Worm (Caenorhabditis elegans) whole organism, L4 larva: ENCODE data around the gene nhr-10.

ENCODE experiments used
- F10B5.3 ChIP-seq: sonication (generic microtip); optimal IDR thresholded peaks from 2 replicates; lab custom pipeline; 2016; ENCODE audit warnings: mild to moderate bottlenecking, missing genetic modification characterization, missing compliant biosample characterization
- F26F4.8 ChIP-seq: fragments of 200-800 bp; sonication (Bioruptor generic); conservative IDR thresholded peaks from 2 replicates; pipeline ENCODE4 v1.3.6; 2022; ENCODE audit warnings: missing genetic modification characterization, missing compliant biosample characterization
- F49E8.2 ChIP-seq: sonication (generic microtip); optimal IDR thresholded peaks from 2 replicates; lab custom pipeline; 2016; ENCODE audit warnings: missing compliant biosample characterization, mild to moderate bottlenecking, missing genetic modification characterization, borderline replicate concordance
- R02D3.7 ChIP-seq: fragments of 150-350 bp; sonication (generic microtip); optimal IDR thresholded peaks from 3 replicates; lab custom pipeline; 2014; ENCODE audit warnings: missing biosample characterization, missing genetic modification characterization
- T26A8.4 ChIP-seq: fragments of 200-800 bp; sonication (Bioruptor generic); IDR thresholded peaks from 2 replicates; pipeline ENCODE4 v1.3.6; 2022; ENCODE audit warnings: missing genetic modification characterization, missing compliant biosample characterization
- Y5F2A.4 ChIP-seq: fragments of 200-800 bp; sonication (Bioruptor generic); optimal IDR thresholded peaks from 2 replicates; lab custom pipeline; 2018; ENCODE audit warnings: mild to moderate bottlenecking, missing genetic modification characterization, missing compliant biosample characterization
- Y75B8A.6 ChIP-seq: fragments of 200-800 bp; sonication (Bioruptor generic); IDR thresholded peaks from 2 replicates; pipeline ENCODE4 v1.3.6; 2022; ENCODE audit warnings: missing genetic modification reagents, missing genetic modification characterization, missing compliant biosample characterization
- ZK337.2 ChIP-seq: fragments of 200-800 bp; sonication (Bioruptor generic); IDR thresholded peaks from 2 replicates; pipeline ENCODE4 v1.3.6; 2022; ENCODE audit warnings: missing genetic modification reagents, missing genetic modification characterization, missing compliant biosample characterization
- ZK546.5 ChIP-seq, 2 experiments: sonication (generic microtip); optimal IDR thresholded peaks; 2 replicates each; lab custom pipeline; 2017; ENCODE audit warnings: missing biosample characterization in 2 of 2, missing genetic modification characterization in 2 of 2
- ceh-28 ChIP-seq: fragments of 150-350 bp; optimal IDR thresholded peaks from 2 replicates; lab custom pipeline; 2014; ENCODE audit warnings: missing biosample characterization, missing genetic modification reagents, missing genetic modification characterization
- ceh-82 ChIP-seq: sonication (generic microtip); optimal IDR thresholded peaks from 2 replicates; lab custom pipeline; 2017; ENCODE audit warnings: missing biosample characterization, missing genetic modification characterization
- ces-1 ChIP-seq: fragments of 150-350 bp; sonication (generic microtip); optimal IDR thresholded peaks from 4 replicates; lab custom pipeline; 2014; ENCODE audit warnings: missing biosample characterization, missing genetic modification reagents, missing genetic modification characterization
- cey-2 ChIP-seq: sonication (generic microtip); optimal IDR thresholded peaks from 3 replicates; lab custom pipeline; 2017; ENCODE audit warnings: missing genetic modification characterization, mild to moderate bottlenecking, missing compliant biosample characterization, antibody characterized with exemption, borderline replicate concordance; ENCODE audit not compliant: insufficient read depth
- daf-12 ChIP-seq: fragments of 150-350 bp; optimal IDR thresholded peaks from 2 replicates; lab custom pipeline; 2014; ENCODE audit warnings: missing biosample characterization, missing genetic modification reagents, missing genetic modification characterization
- daf-16 ChIP-seq, 3 experiments: sonication (generic microtip); optimal IDR thresholded peaks; 2 replicates each; lab custom pipeline; 2016 to 2017; ENCODE audit warnings: missing genetic modification characterization in 3 of 3, missing genetic modification reagents in 3 of 3, mild to moderate bottlenecking in 2 of 3, missing compliant biosample characterization in 2 of 3, missing biosample characterization in 1 of 3, moderate library complexity in 1 of 3
- dmd-8 ChIP-seq: fragments of 200-800 bp; sonication (Bioruptor generic); IDR thresholded peaks from 2 replicates; pipeline ENCODE4 v1.3.6; 2022; ENCODE audit warnings: missing genetic modification characterization, missing compliant biosample characterization
- duxl-1 ChIP-seq: sonication (generic microtip); optimal IDR thresholded peaks from 2 replicates; lab custom pipeline; 2016; ENCODE audit warnings: mild to moderate bottlenecking, missing genetic modification characterization, moderate library complexity, missing compliant biosample characterization; ENCODE audit not compliant: poor library complexity
- dve-1 ChIP-seq: sonication (generic microtip); optimal IDR thresholded peaks from 2 replicates; lab custom pipeline; 2017; ENCODE audit warnings: antibody characterized with exemption, mild to moderate bottlenecking, missing genetic modification characterization, missing compliant biosample characterization; ENCODE audit not compliant: insufficient read depth
- egl-27 ChIP-seq: sonication (generic microtip); optimal IDR thresholded peaks from 3 replicates; lab custom pipeline; 2017; ENCODE audit warnings: missing biosample characterization, missing genetic modification reagents, missing genetic modification characterization
- hlh-30 ChIP-seq: sonication (generic microtip); optimal IDR thresholded peaks from 2 replicates; lab custom pipeline; 2017; ENCODE audit warnings: antibody characterized with exemption, mild to moderate bottlenecking, missing genetic modification characterization, missing compliant biosample characterization; ENCODE audit not compliant: insufficient read depth
- jun-1 ChIP-seq: fragments of 150-350 bp; optimal IDR thresholded peaks from 2 replicates; lab custom pipeline; 2014; ENCODE audit warnings: missing biosample characterization, missing genetic modification reagents, missing genetic modification characterization
- lin-1 ChIP-seq: fragments of 200-800 bp; sonication (Bioruptor generic); IDR thresholded peaks from 2 replicates; pipeline ENCODE4 v1.3.6; 2022; ENCODE audit warnings: missing genetic modification reagents, missing genetic modification characterization, missing compliant biosample characterization
- lin-29 ChIP-seq: fragments of 200-800 bp; sonication (Bioruptor generic); IDR thresholded peaks from 2 replicates; pipeline ENCODE4 v1.3.6; 2022; ENCODE audit warnings: missing genetic modification reagents, missing genetic modification characterization, missing compliant biosample characterization
- madf-5 ChIP-seq, 2 experiments: fragments of 200-800 bp; sonication (Bioruptor generic); IDR thresholded peaks; 2 replicates each; pipeline ENCODE4 v1.3.6; 2022; ENCODE audit warnings: missing compliant biosample characterization in 2 of 2, missing genetic modification characterization in 2 of 2
- nhr-102 ChIP-seq: sonication (generic microtip); optimal IDR thresholded peaks from 2 replicates; lab custom pipeline; 2016; ENCODE audit warnings: mild to moderate bottlenecking, missing genetic modification characterization, moderate library complexity, missing compliant biosample characterization
- nhr-11 ChIP-seq: fragments of 150-350 bp; optimal IDR thresholded peaks from 2 replicates; lab custom pipeline; 2014; ENCODE audit warnings: missing biosample characterization, missing genetic modification characterization
- nhr-237 ChIP-seq: sonication (generic microtip); optimal IDR thresholded peaks from 2 replicates; lab custom pipeline; 2017; ENCODE audit warnings: missing biosample characterization, missing genetic modification characterization
- nhr-28 ChIP-seq: fragments of 150-350 bp; optimal IDR thresholded peaks from 2 replicates; lab custom pipeline; 2014; ENCODE audit warnings: missing biosample characterization, missing genetic modification characterization
- nhr-77 ChIP-seq: fragments of 150-350 bp; optimal IDR thresholded peaks from 2 replicates; lab custom pipeline; 2014; ENCODE audit warnings: missing biosample characterization, missing genetic modification characterization
- pha-4 ChIP-seq, 2 experiments: fragments of 150-350 bp in 1 of 2; fragments of 200-800 bp in 1 of 2; sonication (Bioruptor generic) in 1 of 2; IDR thresholded peaks in 1 of 2; optimal IDR thresholded peaks in 1 of 2; 2 replicates each; pipeline versions ENCODE4 v1.3.6 to Lab custom; 2014 to 2022; ENCODE audit warnings: missing genetic modification characterization in 2 of 2, missing genetic modification reagents in 2 of 2, missing biosample characterization in 1 of 2, missing compliant biosample characterization in 1 of 2
- pqm-1 ChIP-seq: sonication (generic microtip); optimal IDR thresholded peaks from 2 replicates; lab custom pipeline; 2017; ENCODE audit warnings: missing biosample characterization, missing genetic modification characterization
- saeg-2 ChIP-seq: fragments of 200-800 bp; sonication (Bioruptor generic); IDR thresholded peaks from 2 replicates; pipeline ENCODE4 v1.3.6; 2022; ENCODE audit warnings: missing genetic modification reagents, missing genetic modification characterization, missing compliant biosample characterization
- sdz-12 ChIP-seq: fragments of 200-800 bp; sonication (Bioruptor generic); optimal IDR thresholded peaks from 2 replicates; lab custom pipeline; 2018; ENCODE audit warnings: mild to moderate bottlenecking, missing genetic modification characterization, missing compliant biosample characterization
- set-16 ChIP-seq: fragments of 200-800 bp; sonication (Bioruptor generic); IDR thresholded peaks from 2 replicates; pipeline ENCODE4 v1.3.6; 2022; ENCODE audit warnings: missing genetic modification reagents, missing genetic modification characterization, missing compliant biosample characterization
- snpc-1.2 ChIP-seq: fragments of 200-800 bp; sonication (Bioruptor generic); IDR thresholded peaks from 2 replicates; pipeline ENCODE4 v1.3.6; 2022; ENCODE audit warnings: missing genetic modification reagents, missing genetic modification characterization, missing compliant biosample characterization
- snpc-4 ChIP-seq: fragments of 150-350 bp; optimal IDR thresholded peaks from 2 replicates; lab custom pipeline; 2014; ENCODE audit warnings: missing biosample characterization, missing genetic modification characterization
- tag-97 ChIP-seq: fragments of 200-800 bp; sonication (Bioruptor generic); IDR thresholded peaks from 2 replicates; pipeline ENCODE4 v1.3.6; 2022; ENCODE audit warnings: missing genetic modification characterization, missing compliant biosample characterization
- tra-1 ChIP-seq: fragments of 200-800 bp; sonication (Bioruptor generic); IDR thresholded peaks from 2 replicates; pipeline ENCODE4 v1.3.6; 2022; ENCODE audit warnings: missing genetic modification reagents, missing genetic modification characterization, missing compliant biosample characterization
- unc-62 ChIP-seq, 3 experiments: fragments of 150-350 bp in 1 of 3; sonication (generic microtip); optimal IDR thresholded peaks in 2 of 3; peaks in 1 of 3; 1 replicate in 1 of 3; 2 replicates in 2 of 3; lab custom pipeline; 2014 to 2017; ENCODE audit warnings: missing biosample characterization in 3 of 3, missing genetic modification characterization in 3 of 3, missing genetic modification reagents in 3 of 3, missing genotype in 1 of 3
- zag-1 ChIP-seq: fragments of 150-350 bp; optimal IDR thresholded peaks from 2 replicates; lab custom pipeline; 2014; ENCODE audit warnings: missing biosample characterization, missing genetic modification characterization
- zip-11 ChIP-seq: fragments of 200-800 bp; sonication (Bioruptor generic); IDR thresholded peaks from 2 replicates; pipeline ENCODE4 v1.3.6; 2022; ENCODE audit warnings: missing genetic modification characterization, missing compliant biosample characterization
- zip-2 ChIP-seq: fragments of 150-350 bp; optimal IDR thresholded peaks from 2 replicates; lab custom pipeline; 2014; ENCODE audit warnings: missing biosample characterization, missing genetic modification characterization
- ztf-11 ChIP-seq: fragments of 150-350 bp; optimal IDR thresholded peaks from 2 replicates; lab custom pipeline; 2014; ENCODE audit warnings: missing biosample characterization, missing genetic modification characterization
- ztf-7 ChIP-seq: fragments of 150-350 bp; optimal IDR thresholded peaks from 2 replicates; lab custom pipeline; 2014; ENCODE audit warnings: missing biosample characterization, missing genetic modification characterization

Gene nhr-10

DNA sequence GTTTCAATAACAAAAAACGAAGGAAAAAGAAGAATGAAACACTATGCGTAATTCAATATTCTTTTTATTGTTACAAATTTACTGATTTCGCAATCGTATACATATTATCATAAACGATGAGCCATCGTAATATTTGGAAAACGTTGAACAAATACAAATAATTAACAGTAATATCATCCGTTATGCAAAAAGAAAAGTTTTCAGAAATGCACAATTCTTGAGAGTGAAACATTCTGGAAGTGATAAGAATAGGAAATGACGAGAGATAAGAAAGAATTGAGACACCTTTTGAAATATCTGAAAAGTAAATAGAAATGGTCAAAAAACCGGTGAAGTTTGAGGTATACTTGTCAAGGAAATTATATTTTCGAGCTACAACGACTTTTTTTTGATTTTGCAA, 33.8 kb downstream of the nhr-10 start:
- TF ChIP-seq sdz-12 (GFP tag; lab: Kevin White, UChicago): no peak
- TF ChIP-seq ztf-11 (tag; lab: Kevin White, UChicago): no peak
- TF ChIP-seq saeg-2 (GFP tag; lab: Robert Waterston, UW): no peak
- no peak for TF ChIP-seq zip-11 (GFP tag; lab: Robert Waterston, UW)
- TF ChIP-seq hlh-30 (tag; lab: Kevin White, UChicago): no peak
- peak; percentile 10 for TF ChIP-seq nhr-77 (tag; lab: Kevin White, UChicago)
- TF ChIP-seq zip-2 (tag; lab: Kevin White, UChicago): no peak
- no peak for TF ChIP-seq tag-97 (GFP tag; lab: Robert Waterston, UW)
- TF ChIP-seq pqm-1 (tag; lab: Kevin White, UChicago): peak; percentile 65
- no peak for TF ChIP-seq Y5F2A.4 (GFP tag; lab: Kevin White, UChicago)
- no peak for TF ChIP-seq Y75B8A.6 (GFP tag; lab: Robert Waterston, UW)
- TF ChIP-seq F26F4.8 (GFP tag; lab: Robert Waterston, UW): no peak
- TF ChIP-seq daf-16 (GFP tag; optimal IDR thresholded peaks at IDR 0.05; lab: Kevin White, UChicago): no peak
- peak; percentile 33 for TF ChIP-seq daf-16 (tag; optimal IDR thresholded peaks at IDR 0.05; lab: Kevin White, UChicago)
- TF ChIP-seq ztf-7: peak; percentile 6
- no peak for TF ChIP-seq jun-1 (tag; lab: Kevin White, UChicago)
- TF ChIP-seq snpc-1.2 (GFP tag; lab: Robert Waterston, UW): no peak
- TF ChIP-seq set-16 (GFP tag; lab: Robert Waterston, UW): no peak
- no peak for TF ChIP-seq nhr-11 (tag; lab: Kevin White, UChicago)
- TF ChIP-seq snpc-4: no peak
- no peak for TF ChIP-seq cey-2
- TF ChIP-seq nhr-28: peak; percentile 33

DNA sequence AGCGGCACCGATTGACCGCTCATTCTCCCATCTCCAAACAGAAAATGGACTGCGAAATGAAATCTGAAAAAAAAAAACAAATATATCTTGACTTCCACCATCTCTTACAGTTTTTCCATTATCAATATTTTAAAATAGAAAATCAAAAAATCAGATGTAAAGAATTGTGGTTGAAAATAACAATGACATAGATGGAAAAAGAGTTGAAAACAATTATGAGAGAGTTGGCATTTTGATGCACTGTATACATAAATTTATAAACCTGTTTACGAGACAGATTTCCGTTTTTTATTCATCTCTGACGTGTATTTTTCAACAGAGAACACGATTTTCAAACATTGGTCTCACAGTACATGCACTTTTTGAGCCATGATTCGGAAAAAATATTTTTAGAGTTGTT, 34.5 kb downstream of the nhr-10 start, which contains the start of gene ZK418.7:
Gene ZK418.7, minus strand, starts transcription at position 101 of the 400 bp plus-strand sequence.
- TF ChIP-seq pqm-1 (tag; lab: Kevin White, UChicago): no peak
- TF ChIP-seq zip-11 (GFP tag; lab: Robert Waterston, UW): no peak
- no peak for TF ChIP-seq F10B5.3 (tag; lab: Kevin White, UChicago)
- TF ChIP-seq nhr-102 (tag; lab: Kevin White, UChicago): no peak
- TF ChIP-seq dmd-8 (GFP tag; lab: Robert Waterston, UW): no peak
- TF ChIP-seq ceh-82: no peak
- no peak for TF ChIP-seq dve-1 (tag; lab: Kevin White, UChicago)
- no peak for TF ChIP-seq F49E8.2 (tag; lab: Kevin White, UChicago)
- no peak for TF ChIP-seq madf-5 (GFP tag; IDR thresholded peaks at IDR 0.05; lab: Robert Waterston, UW)
- no peak for TF ChIP-seq hlh-30 (tag; lab: Kevin White, UChicago)
- no peak for TF ChIP-seq unc-62 (GFP tag; optimal IDR thresholded peaks at IDR 0.05 in 1 of 2; lab: Kevin White, UChicago)
- no peak for TF ChIP-seq unc-62 (tag; optimal IDR thresholded peaks at IDR 0.05; lab: Kevin White, UChicago)
- TF ChIP-seq ceh-28 (tag; lab: Kevin White, UChicago): no peak
- no peak for TF ChIP-seq tag-97 (GFP tag; lab: Robert Waterston, UW)
- TF ChIP-seq ces-1 (GFP tag; lab: Kevin White, UChicago): no peak

DNA sequence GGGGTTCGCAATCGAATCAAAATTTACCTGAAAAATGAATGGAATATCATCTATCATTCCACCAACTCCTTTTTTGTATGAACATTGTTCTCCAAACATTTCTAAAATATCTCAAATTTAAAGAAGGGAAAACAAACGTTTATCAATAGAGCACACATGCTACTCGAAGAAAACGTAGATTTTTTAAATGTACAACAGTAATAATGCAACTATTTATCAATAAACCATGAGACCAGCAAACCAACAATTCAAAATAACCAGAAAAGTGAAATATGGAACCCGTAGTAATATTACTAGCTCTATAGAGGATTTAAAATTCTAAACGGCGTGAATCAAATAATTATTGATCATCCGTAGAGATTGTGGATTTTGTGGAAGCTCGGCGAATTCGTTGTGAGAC, 36.5 kb downstream of the nhr-10 start, which contains the start of gene ZK418.6:
Gene ZK418.6, minus strand, starts transcription at position 101 of the 400 bp plus-strand sequence.
- TF ChIP-seq nhr-102 (tag; lab: Kevin White, UChicago) (no peak), daf-12 (tag; lab: Kevin White, UChicago) (no peak), R02D3.7 (tag; lab: Kevin White, UChicago) (no peak), ZK337.2 (GFP tag; lab: Robert Waterston, UW) (no peak), nhr-237 (no peak), snpc-4 (no peak), nhr-77 (tag; lab: Kevin White, UChicago) (no peak), lin-1 (GFP tag; lab: Robert Waterston, UW) (no peak), nhr-28 (no peak), tra-1 (GFP tag; lab: Robert Waterston, UW) (no peak), lin-29 (GFP tag; lab: Robert Waterston, UW) (no peak), ceh-82 (no peak), egl-27 (no peak), ZK546.5 (tag; optimal IDR thresholded peaks at IDR 0.05; lab: Kevin White, UChicago) (no peak), saeg-2 (GFP tag; lab: Robert Waterston, UW) (no peak), T26A8.4 (GFP tag; lab: Robert Waterston, UW) (no peak), duxl-1 (tag; lab: Kevin White, UChicago) (no peak), pha-4 (GFP tag; IDR thresholded peaks at IDR 0.05; lab: Robert Waterston, UW) (no peak), pha-4 (tag; optimal IDR thresholded peaks at IDR 0.05; lab: Kevin White, UChicago) (no peak), madf-5 (GFP tag; IDR thresholded peaks at IDR 0.05; lab: Robert Waterston, UW) (no peak), zag-1 (tag; lab: Kevin White, UChicago) (no peak)
